Fruit fly (Drosophila melanogaster) whole organism, pupa: ENCODE measurements around the gene tkv.

ENCODE experiments used
- CG14655 ChIP-seq: fragments of 200-800 bp; sonication (Bioruptor generic); optimal IDR thresholded peaks from 3 replicates; lab custom pipeline; 2017; ENCODE audit warnings: mild to moderate bottlenecking, missing biosample characterization, missing genetic modification reagents, missing genetic modification characterization
- EcR ChIP-seq: fragments of 200-800 bp; sonication (Bioruptor generic); optimal IDR thresholded peaks from 3 replicates; lab custom pipeline; 2019; ENCODE audit warnings: missing biosample characterization, missing genetic modification characterization, mild to moderate bottlenecking, moderate library complexity, missing genetic modification reagents
- Pif1B ChIP-seq: fragments of 200-800 bp; sonication (Bioruptor generic); optimal IDR thresholded peaks from 3 replicates; lab custom pipeline; 2016; ENCODE audit warnings: missing biosample characterization, missing genetic modification characterization
- rn ChIP-seq: fragments of 200-800 bp; sonication (Bioruptor generic); IDR thresholded peaks from 2 replicates; pipeline ENCODE4 v1.3.6; 2022; ENCODE audit warnings: missing biosample characterization, missing genetic modification characterization

DNA sequence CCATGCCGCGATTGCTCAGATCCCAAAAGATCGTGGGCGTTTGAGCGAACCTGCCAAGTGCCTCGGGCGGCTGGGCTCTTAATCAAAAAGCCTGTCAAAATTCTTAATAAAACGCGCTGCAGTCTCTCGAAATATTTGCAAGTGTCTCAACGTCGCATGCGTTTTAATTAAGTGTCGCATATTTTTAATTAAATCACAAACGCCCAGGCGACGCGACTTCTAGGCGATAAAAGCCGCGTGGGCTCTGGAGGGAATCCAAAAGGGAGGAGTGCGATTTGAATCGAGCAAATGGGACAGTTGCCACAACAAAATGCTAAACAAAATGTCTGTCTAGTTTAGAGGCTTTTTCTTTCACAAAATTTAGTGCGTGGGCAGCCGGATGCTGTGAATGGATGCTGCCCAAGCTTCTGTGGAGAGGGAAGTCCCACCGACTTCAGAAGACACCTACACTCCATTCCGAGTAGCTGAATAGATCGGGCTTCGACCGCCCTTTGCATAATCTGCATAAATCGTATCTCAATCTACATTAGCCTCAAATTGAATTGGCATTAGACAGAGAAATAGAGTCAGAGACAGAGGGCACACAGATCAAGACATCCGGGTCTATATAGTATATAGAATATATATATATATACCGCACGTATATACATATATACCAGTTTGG, 44.2 kb downstream of the tkv start:
- TF ChIP-seq CG14655 (GFP tag; lab: Kevin White, UChicago) = no peak
- no peak for TF ChIP-seq rn (GFP tag; lab: Robert Waterston, UW)
- no peak for TF ChIP-seq Pif1B (GFP tag; lab: Kevin White, UChicago)
- TF ChIP-seq EcR (GFP tag; lab: Kevin White, UChicago) = no peak
